Fruit fly (Drosophila melanogaster): ENCODE measurements around the gene CG15337.

- TF ChIP-seq CG14711 (tag; optimal IDR thresholded peaks at IDR 0.05) (no peak), Mnt (GFP tag; optimal IDR thresholded peaks at IDR 0.05) (no peak), pad (GFP tag; optimal IDR thresholded peaks at IDR 0.05) (no peak), toe (GFP tag; optimal IDR thresholded peaks at IDR 0.05) (no peak), tj (GFP tag; optimal IDR thresholded peaks at IDR 0.05) (no peak), CG5204 (GFP tag; optimal IDR thresholded peaks at IDR 0.05) (no peak), kay (GFP tag; ENCODE audit: borderline replicate concordance) (no peak), bab1 (GFP tag; optimal IDR thresholded peaks at IDR 0.05) (no peak), Hr96 (GFP tag; optimal IDR thresholded peaks at IDR 0.05) (no peak), Crg-1 (GFP tag; optimal IDR thresholded peaks at IDR 0.05) (no peak)
These were observed 19.1 kb upstream of the CG15337 start for dm6 chrX:8140707-8141106.
